Fruit fly (Drosophila melanogaster) whole organism, prepupa: ENCODE data around the gene S6k.

ENCODE experiments used
- Eip78C ChIP-seq: fragments of 200-800 bp; sonication (Bioruptor generic); peaks from one replicate; lab custom pipeline; 2016; ENCODE audit warnings: missing biosample characterization, missing genetic modification characterization
- Eip93F ChIP-seq: fragments of 200-800 bp; sonication (Bioruptor generic); optimal IDR thresholded peaks from 2 replicates; lab custom pipeline; 2016; ENCODE audit warnings: missing biosample characterization, mild to moderate bottlenecking, missing genetic modification characterization
- Sox15 ChIP-seq: fragments of 200-800 bp; sonication (Bioruptor generic); optimal IDR thresholded peaks from 3 replicates; lab custom pipeline; 2016; ENCODE audit warnings: missing biosample characterization, missing genetic modification characterization

dm6 chr3L:5859029-5859428 lies 48.3 kb upstream of the S6k start:
- TF ChIP-seq Sox15 (GFP tag; lab: Kevin White, UChicago) (no peak), Eip78C (GFP tag; lab: Kevin White, UChicago) (no peak), Eip93F (GFP tag; lab: Kevin White, UChicago) (no peak)
